Worm (Caenorhabditis elegans): ENCODE results near the gene K06H7.2.

ce11 chrIII:8142217-8142616 lies 48.8 kb downstream of the K06H7.2 start:
- TF ChIP-seq unc-55 (GFP tag; optimal IDR thresholded peaks at IDR 0.05): no peak
- no peak for TF ChIP-seq nhr-77 (tag; optimal IDR thresholded peaks at IDR 0.05)
- no peak for TF ChIP-seq nhr-11 (tag; optimal IDR thresholded peaks at IDR 0.05)
- TF ChIP-seq fos-1 (tag; optimal IDR thresholded peaks at IDR 0.05): no peak
- no peak for TF ChIP-seq mbf-1 (tag; optimal IDR thresholded peaks at IDR 0.05)
- no peak for TF ChIP-seq unc-62 (GFP tag; optimal IDR thresholded peaks at IDR 0.05)
- no peak for TF ChIP-seq egl-27 (tag; optimal IDR thresholded peaks at IDR 0.05)
- no peak for TF ChIP-seq aly-2 (tag; optimal IDR thresholded peaks at IDR 0.05)
- TF ChIP-seq ama-1 (optimal IDR thresholded peaks at IDR 0.05): no peak
- TF ChIP-seq mab-5 (tag; optimal IDR thresholded peaks at IDR 0.05): no peak
- TF ChIP-seq nhr-129 (tag; optimal IDR thresholded peaks at IDR 0.05): no peak
- TF ChIP-seq lin-13 (GFP tag; optimal IDR thresholded peaks at IDR 0.05): no peak
